Worm (Caenorhabditis elegans): Measurements from ENCODE around the gene T25B9.3.

The T25B9.3 gene

DNA sequence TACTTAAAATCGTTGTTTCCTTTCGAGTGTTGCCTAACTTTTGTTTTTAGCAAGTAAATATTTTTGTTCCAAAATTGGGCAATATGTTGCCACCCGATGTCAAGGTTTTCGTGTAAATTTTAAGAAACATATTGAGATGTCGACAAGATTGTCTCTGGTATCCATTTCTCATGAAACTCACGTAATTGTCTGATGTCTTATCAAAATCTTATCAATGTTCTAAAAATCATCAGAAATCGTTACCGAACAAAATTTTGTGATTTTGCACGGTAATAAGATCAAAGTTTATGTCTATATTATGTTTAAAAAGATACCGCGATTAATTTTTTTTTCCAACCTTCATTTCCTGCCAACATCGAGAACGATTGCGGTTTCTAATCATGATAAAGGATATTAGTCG is 45.6 kb upstream of the T25B9.3 start:
- TF ChIP-seq ceh-19 (GFP tag; optimal IDR thresholded peaks at IDR 0.05) (no peak), hlh-8 (tag; optimal IDR thresholded peaks at IDR 0.05) (no peak), F13H6.1 (tag; optimal IDR thresholded peaks at IDR 0.05) (no peak), ceh-34 (tag; optimal IDR thresholded peaks at IDR 0.05) (no peak), syd-9 (tag; optimal IDR thresholded peaks at IDR 0.05) (no peak), ama-1 (optimal IDR thresholded peaks at IDR 0.05) (no peak), ceh-6 (GFP tag; optimal IDR thresholded peaks at IDR 0.05) (no peak), pros-1 (tag; optimal IDR thresholded peaks at IDR 0.05) (no peak), Y22D7AL.16 (tag; optimal IDR thresholded peaks at IDR 0.05) (no peak), ceh-31 (tag; optimal IDR thresholded peaks at IDR 0.05) (no peak), elt-4 (tag; optimal IDR thresholded peaks at IDR 0.05) (no peak), odd-2 (tag; optimal IDR thresholded peaks at IDR 0.05) (no peak), pat-9 (tag; optimal IDR thresholded peaks at IDR 0.05) (no peak), sdc-2 (tag; optimal IDR thresholded peaks at IDR 0.05) (no peak), K02D7.2 (tag; optimal IDR thresholded peaks at IDR 0.05) (no peak), tbx-2 (tag; optimal IDR thresholded peaks at IDR 0.05) (no peak), ceh-18 (tag; optimal IDR thresholded peaks at IDR 0.05) (no peak)

DNA sequence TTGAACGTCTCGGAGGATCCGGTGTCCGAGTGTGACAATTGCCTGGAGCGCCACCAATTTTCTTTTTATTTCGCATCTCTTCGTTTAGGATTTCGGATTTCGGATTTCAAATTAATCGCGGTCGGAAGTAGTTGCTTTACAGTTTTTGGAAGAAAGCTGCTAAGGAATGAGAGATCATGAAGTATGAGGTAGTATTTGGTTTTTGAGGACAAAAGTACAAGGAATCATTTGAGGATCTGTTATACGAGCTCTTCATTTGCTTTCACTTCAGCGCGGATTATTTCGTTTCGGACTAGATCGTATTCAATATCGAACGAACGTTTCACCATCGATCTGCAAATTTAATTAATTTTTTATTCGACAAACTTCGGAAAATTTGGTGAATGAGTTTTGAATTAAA is 44.9 kb upstream of the T25B9.3 start, which contains the start of gene R102.11:
Gene R102.11 (minus strand): TSS at position 101 of the 400 bp plus-strand sequence.
- TF ChIP-seq zip-5 (tag; optimal IDR thresholded peaks at IDR 0.05) (no peak), ref-2 (tag; optimal IDR thresholded peaks at IDR 0.05) (no peak), ceh-34 (tag; optimal IDR thresholded peaks at IDR 0.05) (no peak), fax-1 (tag; optimal IDR thresholded peaks at IDR 0.05) (no peak), pag-3 (tag; optimal IDR thresholded peaks at IDR 0.05; ENCODE audit: borderline replicate concordance) (no peak), tbx-2 (tag; optimal IDR thresholded peaks at IDR 0.05) (no peak)

DNA sequence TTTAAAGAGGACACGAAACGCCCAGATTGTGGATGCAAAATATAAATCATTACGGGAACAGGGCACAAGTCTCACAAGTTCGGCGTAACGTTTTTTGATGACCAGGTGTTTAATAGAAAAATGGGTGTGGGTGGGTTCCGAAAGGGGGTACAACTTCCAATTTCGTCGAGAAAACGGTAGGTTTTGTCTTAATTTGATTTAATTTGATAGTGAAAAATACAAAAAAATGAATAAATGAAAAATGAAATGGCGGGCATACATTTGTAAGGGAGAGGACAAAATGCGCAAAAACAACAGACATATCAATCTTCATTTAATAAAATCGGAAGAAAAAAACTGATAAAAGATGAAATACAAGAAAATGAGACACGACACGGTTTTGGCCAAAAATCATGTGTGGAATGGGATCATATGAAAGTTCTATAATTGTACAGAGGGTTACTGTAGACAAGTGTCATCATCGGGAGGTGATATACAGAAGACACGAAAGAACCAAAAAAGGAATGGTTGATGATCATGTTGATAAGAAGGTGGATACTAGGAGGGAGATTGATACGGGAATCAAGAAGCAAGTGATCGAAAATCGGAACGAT is 42.6 kb upstream of the T25B9.3 start:
- no peak for TF ChIP-seq Y22D7AL.16 (tag; optimal IDR thresholded peaks at IDR 0.05)

DNA sequence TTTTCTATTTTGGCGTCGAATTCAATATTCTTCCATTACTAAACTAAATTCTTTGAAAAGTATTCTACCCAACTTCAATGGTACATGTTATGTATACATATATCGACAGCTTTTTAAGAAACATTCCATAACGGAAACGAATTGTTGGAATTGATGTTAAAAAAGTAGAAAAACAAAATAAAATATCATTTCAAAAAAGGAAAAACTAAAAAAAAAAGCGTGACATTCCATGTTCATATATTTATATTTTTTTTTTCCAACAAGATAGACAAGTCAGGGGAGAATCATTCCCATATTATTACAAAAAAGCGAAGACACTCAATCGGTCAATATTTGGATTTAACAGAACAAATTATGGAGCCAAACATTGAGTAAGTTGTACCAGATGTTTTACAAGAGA is 39.4 kb upstream of the T25B9.3 start, which contains the start of gene R102.10:
Gene R102.10 (plus strand): TSS at position 301 of the 400 bp plus-strand sequence.
- no peak for TF ChIP-seq tbx-2 (tag; optimal IDR thresholded peaks at IDR 0.05)

DNA sequence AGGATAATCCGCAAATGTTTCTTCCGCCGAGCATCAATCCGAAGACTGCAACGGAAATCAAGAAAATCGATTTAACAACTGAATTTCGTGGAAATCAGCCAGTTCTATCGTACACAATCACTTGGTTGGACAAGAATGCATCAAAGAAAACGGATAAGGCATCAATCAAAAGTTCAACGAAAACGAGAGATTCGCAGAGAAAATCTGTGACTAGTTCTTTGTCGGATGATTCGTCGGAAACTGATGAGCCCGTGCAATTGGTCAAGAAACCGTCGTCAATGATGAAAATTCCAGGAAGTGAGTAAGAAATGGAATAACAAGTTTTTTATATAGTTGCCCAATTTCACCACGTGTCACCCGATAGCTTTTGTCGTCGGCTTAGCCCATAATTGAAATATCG is 38.5 kb upstream of the T25B9.3 start, which contains the start of gene R102.6:
Gene R102.6 (minus strand): TSS at position 101 of the 400 bp plus-strand sequence.
- TF ChIP-seq pros-1 (tag; optimal IDR thresholded peaks at IDR 0.05), result no peak
- TF ChIP-seq tbx-2 (tag; optimal IDR thresholded peaks at IDR 0.05), result no peak
- no peak for TF ChIP-seq sox-2 (GFP tag; IDR thresholded peaks at IDR 0.05)

DNA sequence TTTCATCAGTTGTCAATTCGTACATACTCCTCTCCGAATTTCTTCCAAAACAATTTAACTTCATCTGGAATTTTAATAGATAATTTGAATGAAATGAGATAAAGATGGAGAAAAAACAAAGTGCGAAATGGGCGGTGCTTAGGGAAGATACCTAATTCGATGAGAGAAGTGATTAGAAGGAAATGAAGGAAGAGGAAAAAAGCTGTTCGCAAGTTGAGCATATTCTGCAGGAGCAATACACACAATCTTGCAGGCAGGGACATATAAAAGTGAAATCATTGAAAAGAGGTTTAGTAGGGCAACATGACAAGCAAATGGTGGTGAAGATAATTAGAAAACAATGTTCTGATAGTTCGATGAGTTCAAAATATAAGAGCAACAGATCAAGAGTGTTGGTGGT is 32.8 kb upstream of the T25B9.3 start, which contains the start of gene glb-21:
Gene glb-21 (minus strand): TSS at position 66 of the 400 bp plus-strand sequence.
- TF ChIP-seq unc-55 (GFP tag; optimal IDR thresholded peaks at IDR 0.05) (no peak), rnt-1 (tag; optimal IDR thresholded peaks at IDR 0.05) (no peak), zip-5 (tag; optimal IDR thresholded peaks at IDR 0.05) (no peak), pros-1 (tag; optimal IDR thresholded peaks at IDR 0.05) (no peak), fkh-10 (GFP tag; optimal IDR thresholded peaks at IDR 0.05) (no peak), ceh-18 (tag; optimal IDR thresholded peaks at IDR 0.05) (no peak), tbx-2 (tag; optimal IDR thresholded peaks at IDR 0.05) (no peak), ets-4 (tag; optimal IDR thresholded peaks at IDR 0.05) (no peak), gmeb-2 (tag; optimal IDR thresholded peaks at IDR 0.05) (no peak), ceh-24 (tag; optimal IDR thresholded peaks at IDR 0.05) (no peak)

DNA sequence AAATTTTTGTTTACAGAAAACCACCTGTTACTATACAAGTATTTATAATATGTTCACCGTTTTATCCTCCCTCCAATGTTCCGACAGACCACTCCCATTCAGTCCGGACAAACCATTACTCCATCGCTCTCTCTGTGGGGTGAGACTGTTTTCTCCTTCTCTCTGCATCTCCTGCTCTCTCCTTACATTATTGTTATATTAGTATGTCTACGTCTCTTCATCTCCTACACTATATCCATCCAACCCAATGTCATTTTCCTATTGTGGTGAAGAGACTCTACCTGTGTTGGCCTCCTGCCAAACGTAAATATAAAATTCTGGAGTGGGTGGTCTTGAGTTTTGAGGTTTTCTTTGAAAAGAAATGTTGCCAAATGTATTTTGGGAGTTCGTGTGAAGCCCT is 30.0 kb upstream of the T25B9.3 start:
- TF ChIP-seq nhr-232 (tag; optimal IDR thresholded peaks at IDR 0.05), result no peak
- no peak for TF ChIP-seq gmeb-2 (tag; optimal IDR thresholded peaks at IDR 0.05)
- peak; percentile 21 for TF ChIP-seq nfya-1 (tag; optimal IDR thresholded peaks at IDR 0.05)
- TF ChIP-seq ceh-31 (tag; optimal IDR thresholded peaks at IDR 0.05), result peak; percentile 8
- no peak for TF ChIP-seq odd-2 (tag; optimal IDR thresholded peaks at IDR 0.05)

Data from whole organism, late embryonic.